Fruit fly (Drosophila melanogaster) whole organism, embryonic: ENCODE measurements around the gene Dbp73D.

Source experiments
- Antp ChIP-seq: fragments of 200-800 bp; sonication (Bioruptor generic); optimal IDR thresholded peaks from 3 replicates; lab custom pipeline; 2016; ENCODE audit warnings: missing biosample characterization, missing genetic modification characterization
- Asciz ChIP-seq: fragments of 200-800 bp; sonication (Bioruptor generic); optimal IDR thresholded peaks from 2 replicates; lab custom pipeline; 2017; ENCODE audit warnings: missing biosample characterization, mild to moderate bottlenecking, missing genetic modification characterization, missing genetic modification reagents
- CG10431 ChIP-seq: fragments of 200-800 bp; sonication (Bioruptor generic); optimal IDR thresholded peaks from 3 replicates; lab custom pipeline; 2018; ENCODE audit warnings: missing biosample characterization, mild to moderate bottlenecking, missing genetic modification characterization
- CG10543 ChIP-seq: fragments of 200-800 bp; sonication (Bioruptor generic); optimal IDR thresholded peaks from 3 replicates; lab custom pipeline; 2017; ENCODE audit warnings: missing biosample characterization, mild to moderate bottlenecking, missing genetic modification characterization, moderate library complexity
- CG13287 ChIP-seq: fragments of 200-800 bp; sonication (Bioruptor generic); IDR thresholded peaks from 2 replicates; pipeline ENCODE4 v1.3.6; 2022; ENCODE audit warnings: missing biosample characterization, missing genetic modification characterization; ENCODE audit not compliant: partially characterized antibody
- CG13296 ChIP-seq: fragments of 200-800 bp; sonication (Bioruptor generic); optimal IDR thresholded peaks from 3 replicates; lab custom pipeline; 2018; ENCODE audit warnings: missing biosample characterization, mild to moderate bottlenecking, missing genetic modification characterization
- CG14667 ChIP-seq: fragments of 200-800 bp; sonication (Bioruptor generic); IDR thresholded peaks from 2 replicates; pipeline ENCODE4 v1.3.6; 2022; ENCODE audit warnings: missing biosample characterization, missing genetic modification characterization
- CG15269 ChIP-seq: fragments of 200-800 bp; sonication (Bioruptor generic); optimal IDR thresholded peaks from 2 replicates; lab custom pipeline; 2018; ENCODE audit warnings: missing biosample characterization, mild to moderate bottlenecking, missing genetic modification characterization, moderate library complexity
- CG17359 ChIP-seq: fragments of 200-800 bp; sonication (Bioruptor generic); optimal IDR thresholded peaks from 3 replicates; lab custom pipeline; 2018; ENCODE audit warnings: missing biosample characterization, mild to moderate bottlenecking, missing genetic modification characterization, moderate library complexity
- CG18599 ChIP-seq: fragments of 200-800 bp; sonication (Bioruptor generic); optimal IDR thresholded peaks from 3 replicates; lab custom pipeline; 2017; ENCODE audit warnings: missing biosample characterization, missing genetic modification characterization, mild to moderate bottlenecking, moderate library complexity, missing genetic modification reagents
- CG32772 ChIP-seq: fragments of 200-800 bp; sonication (Bioruptor generic); IDR thresholded peaks from 2 replicates; pipeline ENCODE4 v1.3.6; 2022; ENCODE audit warnings: missing biosample characterization, missing genetic modification characterization
- CG33557 ChIP-seq: fragments of 200-800 bp; sonication (Bioruptor generic); optimal IDR thresholded peaks from 2 replicates; lab custom pipeline; 2019; ENCODE audit warnings: missing biosample characterization, mild to moderate bottlenecking, missing genetic modification characterization, moderate library complexity
- CG4730 ChIP-seq: fragments of 200-800 bp; sonication (Bioruptor generic); IDR thresholded peaks from 2 replicates; pipeline ENCODE4 v1.3.6; 2022; ENCODE audit warnings: missing biosample characterization, missing genetic modification characterization
- CG6854 ChIP-seq: fragments of 200-800 bp; sonication (Bioruptor generic); optimal IDR thresholded peaks from 3 replicates; lab custom pipeline; 2017; ENCODE audit warnings: missing biosample characterization, mild to moderate bottlenecking, missing genetic modification characterization
- CG7271 ChIP-seq: fragments of 200-800 bp; sonication (Bioruptor generic); optimal IDR thresholded peaks from 2 replicates; lab custom pipeline; 2018; ENCODE audit warnings: missing biosample characterization, mild to moderate bottlenecking, missing genetic modification characterization, moderate library complexity
- CG7357 ChIP-seq: fragments of 200-800 bp; sonication (Bioruptor generic); IDR thresholded peaks from 3 replicates; pipeline ENCODE4 v1.3.6; 2022; ENCODE audit warnings: missing biosample characterization, missing genetic modification characterization
- CG8478 ChIP-seq: fragments of >200 bp; optimal IDR thresholded peaks from 2 replicates; lab custom pipeline; 2018
- Dek ChIP-seq: fragments of 200-800 bp; sonication (Bioruptor generic); optimal IDR thresholded peaks from 3 replicates; lab custom pipeline; 2019; ENCODE audit warnings: missing biosample characterization, mild to moderate bottlenecking, missing genetic modification characterization, moderate library complexity
- Gug ChIP-seq: fragments of 200-800 bp; sonication (Bioruptor generic); IDR thresholded peaks from 4 replicates; pipeline ENCODE4 v1.3.6; 2022; ENCODE audit warnings: missing biosample characterization, missing genetic modification characterization
- H2.0 ChIP-seq: fragments of 200-800 bp; sonication (Bioruptor generic); IDR thresholded peaks from 2 replicates; pipeline ENCODE4 v1.3.6; 2022; ENCODE audit warnings: missing biosample characterization, missing genetic modification characterization
- HHEX ChIP-seq: fragments of 200-800 bp; sonication (Bioruptor generic); optimal IDR thresholded peaks from 3 replicates; lab custom pipeline; 2017; ENCODE audit warnings: missing biosample characterization, mild to moderate bottlenecking, missing genetic modification characterization, missing genetic modification reagents
- HLHmδ ChIP-seq: fragments of 200-800 bp; sonication (Bioruptor generic); optimal IDR thresholded peaks from 2 replicates; lab custom pipeline; 2018; ENCODE audit warnings: missing biosample characterization, mild to moderate bottlenecking, missing genetic modification characterization, moderate library complexity
- Hr51 ChIP-seq, 2 experiments: fragments of 200-800 bp; sonication (Bioruptor generic); optimal IDR thresholded peaks; 2 replicates in 1 of 2; 3 replicates in 1 of 2; lab custom pipeline; 2016 to 2018; ENCODE audit warnings: missing biosample characterization in 2 of 2, missing genetic modification characterization in 2 of 2, mild to moderate bottlenecking in 1 of 2, moderate library complexity in 1 of 2
- Jarid2 ChIP-seq: fragments of 200-800 bp; sonication (Bioruptor generic); optimal IDR thresholded peaks from 3 replicates; lab custom pipeline; 2017; ENCODE audit warnings: mild to moderate bottlenecking, missing biosample characterization, missing genetic modification reagents, missing genetic modification characterization
- Lhr ChIP-seq: fragments of 200-800 bp; sonication (Bioruptor generic); optimal IDR thresholded peaks from 3 replicates; lab custom pipeline; 2017; ENCODE audit warnings: mild to moderate bottlenecking, missing biosample characterization, missing genetic modification reagents, missing genetic modification characterization
- NC2β ChIP-seq: fragments of 200-800 bp; sonication (Bioruptor generic); optimal IDR thresholded peaks from 2 replicates; lab custom pipeline; 2016; ENCODE audit warnings: missing biosample characterization, missing genetic modification characterization
- NFAT ChIP-seq: fragments of 200-800 bp; sonication (Bioruptor generic); IDR thresholded peaks from 2 replicates; pipeline ENCODE4 v1.3.6; 2022; ENCODE audit warnings: missing biosample characterization, missing genetic modification characterization
- Rfx ChIP-seq: fragments of 200-800 bp; sonication (Bioruptor generic); IDR thresholded peaks from 2 replicates; pipeline ENCODE4 v1.3.6; 2022; ENCODE audit warnings: missing biosample characterization, missing genetic modification characterization
- Scr ChIP-seq: fragments of 200-800 bp; sonication (Bioruptor generic); IDR thresholded peaks from 2 replicates; pipeline ENCODE4 v1.3.6; 2022; ENCODE audit warnings: missing biosample characterization, missing genetic modification characterization; ENCODE audit not compliant: partially characterized antibody
- Sox102F ChIP-seq: fragments of 200-800 bp; sonication (Bioruptor generic); optimal IDR thresholded peaks from 2 replicates; lab custom pipeline; 2018; ENCODE audit warnings: missing biosample characterization, mild to moderate bottlenecking, missing genetic modification characterization, moderate library complexity
- al ChIP-seq: fragments of 200-800 bp; sonication (Bioruptor generic); IDR thresholded peaks from 2 replicates; pipeline ENCODE4 v1.3.6; 2022; ENCODE audit warnings: missing biosample characterization, missing genetic modification characterization
- bab2 ChIP-seq: fragments of 200-800 bp; sonication (Bioruptor generic); optimal IDR thresholded peaks from 2 replicates; lab custom pipeline; 2016; ENCODE audit warnings: missing biosample characterization, missing genetic modification characterization
- bbx ChIP-seq: fragments of 200-800 bp; sonication (Bioruptor generic); IDR thresholded peaks from 2 replicates; pipeline ENCODE4 v1.3.6; 2022; ENCODE audit warnings: missing biosample characterization, missing genetic modification characterization; ENCODE audit not compliant: partially characterized antibody
- cas ChIP-seq: fragments of 200-800 bp; sonication (Bioruptor generic); IDR thresholded peaks from 2 replicates; pipeline ENCODE4 v1.3.6; 2022; ENCODE audit warnings: missing biosample characterization, missing genetic modification characterization
- cg ChIP-seq: fragments of 200-800 bp; sonication (Bioruptor generic); optimal IDR thresholded peaks from 3 replicates; lab custom pipeline; 2019; ENCODE audit warnings: missing biosample characterization, mild to moderate bottlenecking, missing genetic modification characterization, moderate library complexity
- ewg ChIP-seq: fragments of 200-800 bp; sonication (Bioruptor generic); optimal IDR thresholded peaks from 3 replicates; lab custom pipeline; 2017; ENCODE audit warnings: mild to moderate bottlenecking, missing biosample characterization, missing genetic modification reagents, missing genetic modification characterization
- gcm ChIP-seq: fragments of 200-800 bp; sonication (Bioruptor generic); optimal IDR thresholded peaks from 2 replicates; lab custom pipeline; 2019; ENCODE audit warnings: missing biosample characterization, mild to moderate bottlenecking, missing genetic modification characterization, moderate library complexity
- mam ChIP-seq: fragments of 200-800 bp; sonication (Bioruptor generic); optimal IDR thresholded peaks from 3 replicates; lab custom pipeline; 2016; ENCODE audit warnings: missing biosample characterization, missing genetic modification characterization
- nau ChIP-seq: fragments of 200-800 bp; sonication (Bioruptor generic); optimal IDR thresholded peaks from 3 replicates; lab custom pipeline; 2017; ENCODE audit warnings: missing biosample characterization, mild to moderate bottlenecking, missing genetic modification characterization, missing genetic modification reagents
- oc ChIP-seq: fragments of 200-800 bp; sonication (Bioruptor generic); optimal IDR thresholded peaks from 2 replicates; lab custom pipeline; 2018; ENCODE audit warnings: missing biosample characterization, mild to moderate bottlenecking, missing genetic modification characterization, moderate library complexity
- ranshi ChIP-seq: fragments of 200-800 bp; sonication (Bioruptor generic); IDR thresholded peaks from 2 replicates; pipeline ENCODE4 v1.3.6; 2022; ENCODE audit warnings: missing biosample characterization, missing genetic modification characterization
- repo ChIP-seq: fragments of 200-800 bp; sonication (Bioruptor generic); optimal IDR thresholded peaks from 2 replicates; lab custom pipeline; 2016; ENCODE audit warnings: missing biosample characterization, missing genetic modification characterization
- ro ChIP-seq: fragments of 200-800 bp; sonication (Bioruptor generic); IDR thresholded peaks from 2 replicates; pipeline ENCODE4 v1.3.6; 2022; ENCODE audit warnings: missing biosample characterization, missing genetic modification characterization
- row ChIP-seq: fragments of 200-800 bp; sonication (Bioruptor generic); IDR thresholded peaks from 3 replicates; pipeline ENCODE4 v1.3.6; 2022; ENCODE audit warnings: missing biosample characterization, missing genetic modification characterization
- scrt ChIP-seq: fragments of 200-800 bp; sonication (Bioruptor generic); optimal IDR thresholded peaks from 2 replicates; lab custom pipeline; 2018; ENCODE audit warnings: missing biosample characterization, mild to moderate bottlenecking, missing genetic modification characterization, moderate library complexity
- sim ChIP-seq: fragments of 200-800 bp; sonication (Bioruptor generic); IDR thresholded peaks from 2 replicates; pipeline ENCODE4 v1.3.6; 2022; ENCODE audit warnings: missing biosample characterization, missing genetic modification characterization
- slp2 ChIP-seq: fragments of 200-800 bp; sonication (Bioruptor generic); optimal IDR thresholded peaks from 2 replicates; lab custom pipeline; 2016; ENCODE audit warnings: missing biosample characterization, missing genetic modification characterization
- sqz ChIP-seq: fragments of 200-800 bp; sonication (Bioruptor generic); optimal IDR thresholded peaks from 3 replicates; lab custom pipeline; 2018; ENCODE audit warnings: missing biosample characterization, mild to moderate bottlenecking, missing genetic modification characterization
- tgo ChIP-seq: fragments of 200-800 bp; sonication (Bioruptor generic); IDR thresholded peaks from 3 replicates; pipeline ENCODE4 v1.3.6; 2022; ENCODE audit warnings: missing biosample characterization, missing genetic modification characterization
- ttk ChIP-seq: fragments of 200-800 bp; sonication (Bioruptor generic); IDR thresholded peaks from 2 replicates; pipeline ENCODE4 v2.1.2; 2022; ENCODE audit warnings: missing biosample characterization, missing genetic modification characterization
- tx ChIP-seq: fragments of 200-800 bp; sonication (Bioruptor generic); optimal IDR thresholded peaks from 2 replicates; lab custom pipeline; 2016; ENCODE audit warnings: missing biosample characterization, missing genetic modification characterization
- zen ChIP-seq: fragments of 200-800 bp; sonication (Bioruptor generic); optimal IDR thresholded peaks from 3 replicates; lab custom pipeline; 2018; ENCODE audit warnings: missing biosample characterization, mild to moderate bottlenecking, missing genetic modification characterization, moderate library complexity

Dbp73D gene

DNA sequence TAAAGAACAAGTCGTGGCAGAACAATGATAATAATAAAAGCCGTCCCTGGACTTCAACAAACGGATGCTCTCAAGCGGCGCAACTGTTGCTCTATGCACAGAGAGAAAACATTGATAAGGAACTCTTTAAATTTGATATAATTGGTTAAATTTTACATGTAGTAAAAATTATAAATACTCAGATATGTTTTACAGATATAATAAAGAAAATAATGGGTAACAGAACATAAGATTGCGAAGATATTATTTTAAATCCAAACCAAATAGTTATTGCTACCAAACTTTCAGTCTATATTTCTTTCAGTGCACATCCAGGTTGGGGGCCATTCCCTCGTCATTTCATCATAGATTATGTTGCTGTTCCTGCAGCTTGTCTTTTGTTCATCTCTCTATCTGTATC is 19.1 kb upstream of the Dbp73D start (continued):
- TF ChIP-seq Scr (GFP tag; lab: Robert Waterston, UW) = no peak
- TF ChIP-seq Hr51 (GFP tag; optimal IDR thresholded peaks at IDR 0.05; lab: Kevin White, UChicago) = no peak
- no peak for TF ChIP-seq al (GFP tag; lab: Robert Waterston, UW)
- TF ChIP-seq CG10431 = no peak
- TF ChIP-seq ro = no peak
- TF ChIP-seq Asciz (GFP tag; lab: Kevin White, UChicago) = no peak
- no peak for TF ChIP-seq CG13287 (GFP tag; lab: Robert Waterston, UW)
- no peak for TF ChIP-seq Gug (GFP tag; lab: Robert Waterston, UW)
- TF ChIP-seq Sox102F = peak; percentile 2
- no peak for TF ChIP-seq Dek (tag; lab: Kevin White, UChicago)
- no peak for TF ChIP-seq HHEX (GFP tag; lab: Kevin White, UChicago)
- TF ChIP-seq CG7357 (GFP tag; lab: Robert Waterston, UW) = no peak
- no peak for TF ChIP-seq NC2β
- TF ChIP-seq nau (GFP tag; lab: Kevin White, UChicago) = no peak
- TF ChIP-seq cg (GFP tag; lab: Kevin White, UChicago) = no peak
- TF ChIP-seq repo = no peak
- no peak for TF ChIP-seq cas
- no peak for TF ChIP-seq Lhr (GFP tag; lab: Kevin White, UChicago)
- no peak for TF ChIP-seq tgo (GFP tag; lab: Robert Waterston, UW)
- TF ChIP-seq CG32772 (GFP tag; lab: Robert Waterston, UW) = no peak
- TF ChIP-seq Rfx (GFP tag; lab: Robert Waterston, UW) = no peak
- TF ChIP-seq CG7271 (tag; lab: Kevin White, UChicago) = no peak
- TF ChIP-seq tx = no peak
- no peak for TF ChIP-seq CG15269 (tag; lab: Kevin White, UChicago)
- TF ChIP-seq row (GFP tag; lab: Robert Waterston, UW) = no peak
- peak; percentile 61 for TF ChIP-seq CG33557
- no peak for TF ChIP-seq ewg (GFP tag; lab: Kevin White, UChicago)
- no peak for TF ChIP-seq CG8478 (lab: Kevin White, UChicago)
- no peak for TF ChIP-seq gcm
- TF ChIP-seq CG13296 (GFP tag; lab: Kevin White, UChicago) = no peak
- TF ChIP-seq ranshi (GFP tag; lab: Robert Waterston, UW) = no peak
- TF ChIP-seq CG6854 = no peak
- no peak for TF ChIP-seq slp2
- TF ChIP-seq HLHmδ (GFP tag; lab: Kevin White, UChicago) = no peak
- no peak for TF ChIP-seq CG10543 (GFP tag; lab: Kevin White, UChicago)
- TF ChIP-seq CG17359 (tag; lab: Kevin White, UChicago) = peak; percentile 38
- TF ChIP-seq zen = peak; percentile 18
- TF ChIP-seq CG4730 (GFP tag; lab: Robert Waterston, UW) = no peak
- TF ChIP-seq Jarid2 = no peak
- no peak for TF ChIP-seq Antp (GFP tag; lab: Kevin White, UChicago)
- TF ChIP-seq bab2 (GFP tag; lab: Kevin White, UChicago) = no peak
- no peak for TF ChIP-seq mam (GFP tag; lab: Kevin White, UChicago)
- TF ChIP-seq CG18599 (GFP tag; lab: Kevin White, UChicago) = no peak
- TF ChIP-seq ttk (GFP tag; lab: Robert Waterston, UW) = no peak
- no peak for TF ChIP-seq NFAT (GFP tag; lab: Robert Waterston, UW)
- no peak for TF ChIP-seq CG14667 (GFP tag; lab: Robert Waterston, UW)
- TF ChIP-seq oc (tag; lab: Kevin White, UChicago) = no peak
- TF ChIP-seq bbx (GFP tag; lab: Robert Waterston, UW) = no peak
- TF ChIP-seq sim (GFP tag; lab: Robert Waterston, UW) = 0 out of 2 replicates have a peak, but pooled peaks have one; percentile 13
- no peak for TF ChIP-seq H2.0
- TF ChIP-seq sqz = no peak
- no peak for TF ChIP-seq scrt (GFP tag; lab: Kevin White, UChicago)
